Worm (Caenorhabditis elegans) whole organism, L1 larva: ENCODE measurements around the gene R02D3.8.
A peak's percentile ranks its signal among the peaks of the same experiment; 100 is the strongest.

Source experiments
- C04F5.9 ChIP-seq: sonication (generic microtip); optimal IDR thresholded peaks from 2 replicates; lab custom pipeline; 2016; ENCODE audit warnings: missing genetic modification characterization, missing compliant biosample characterization
- C34B4.2 ChIP-seq: sonication (generic microtip); optimal IDR thresholded peaks from 2 replicates; lab custom pipeline; 2017; ENCODE audit warnings: mild to moderate bottlenecking, missing genetic modification characterization, missing compliant biosample characterization
- F16B12.6 ChIP-seq: fragments of 150-350 bp; optimal IDR thresholded peaks from 2 replicates; lab custom pipeline; 2014; ENCODE audit warnings: missing biosample characterization, missing genetic modification characterization
- alr-1 ChIP-seq: fragments of 200-800 bp; sonication (Bioruptor generic); optimal IDR thresholded peaks from 2 replicates; lab custom pipeline; 2018; ENCODE audit warnings: borderline replicate concordance, mild to moderate bottlenecking, missing genetic modification characterization, missing compliant biosample characterization
- aly-2 ChIP-seq: fragments of 150-350 bp; optimal IDR thresholded peaks from 2 replicates; lab custom pipeline; 2014; ENCODE audit warnings: missing biosample characterization, missing genetic modification characterization
- blmp-1 ChIP-seq: fragments of 150-350 bp; optimal IDR thresholded peaks from 2 replicates; lab custom pipeline; 2014; ENCODE audit warnings: missing biosample characterization, missing genetic modification characterization
- ceh-63 ChIP-seq: fragments of 200-800 bp; sonication (Bioruptor generic); optimal IDR thresholded peaks from 2 replicates; lab custom pipeline; 2018; ENCODE audit warnings: mild to moderate bottlenecking, missing genetic modification characterization, missing compliant biosample characterization
- ceh-8 ChIP-seq: fragments of 200-800 bp; sonication (Bioruptor generic); optimal IDR thresholded peaks from 2 replicates; lab custom pipeline; 2018; ENCODE audit warnings: mild to moderate bottlenecking, missing genetic modification characterization, moderate library complexity, missing compliant biosample characterization
- ceh-88 ChIP-seq: fragments of 200-800 bp; sonication (Bioruptor generic); IDR thresholded peaks from 2 replicates; pipeline ENCODE4 v1.3.6; 2022; ENCODE audit warnings: missing genetic modification characterization, missing compliant biosample characterization
- dpl-1 ChIP-seq, 3 experiments: fragments of 150-350 bp in 2 of 3; sonication (generic microtip) in 1 of 3; optimal IDR thresholded peaks; 2 replicates each; lab custom pipeline; 2014 to 2017; ENCODE audit warnings: missing biosample characterization in 3 of 3, missing genetic modification characterization in 3 of 3, missing genetic modification reagents in 3 of 3
- efl-1 ChIP-seq, 4 experiments: fragments of 150-350 bp; optimal IDR thresholded peaks in 3 of 4; peaks in 1 of 4; 1 replicate in 1 of 4; 2 replicates in 3 of 4; lab custom pipeline; 2014; ENCODE audit warnings: missing biosample characterization in 2 of 4, missing genetic modification characterization in 2 of 4, missing genetic modification reagents in 2 of 4
- egl-27 ChIP-seq, 2 experiments: fragments of 150-350 bp in 1 of 2; sonication (generic microtip); optimal IDR thresholded peaks; 3 replicates each; lab custom pipeline; 2017 to 2018; ENCODE audit warnings: missing biosample characterization in 2 of 2, missing genetic modification characterization in 2 of 2, missing genetic modification reagents in 2 of 2
- ets-5 ChIP-seq: fragments of 200-800 bp; sonication (Bioruptor generic); IDR thresholded peaks from 2 replicates; pipeline ENCODE4 v1.3.6; 2022; ENCODE audit warnings: missing genetic modification characterization, missing compliant biosample characterization
- fkh-10 ChIP-seq: sonication (generic microtip); optimal IDR thresholded peaks from 2 replicates; lab custom pipeline; 2017; ENCODE audit warnings: missing biosample characterization, missing genetic modification reagents, missing genetic modification characterization
- fkh-4 ChIP-seq: sonication (generic microtip); optimal IDR thresholded peaks from 2 replicates; lab custom pipeline; 2016; ENCODE audit warnings: missing compliant biosample characterization, missing genetic modification characterization, borderline replicate concordance
- hlh-17 ChIP-seq: fragments of 200-800 bp; sonication (Bioruptor generic); optimal IDR thresholded peaks from 2 replicates; lab custom pipeline; 2018; ENCODE audit warnings: missing genetic modification characterization, mild to moderate bottlenecking, missing compliant biosample characterization, moderate library complexity, borderline replicate concordance
- hlh-4 ChIP-seq: sonication (generic microtip); optimal IDR thresholded peaks from 2 replicates; lab custom pipeline; 2016; ENCODE audit warnings: mild to moderate bottlenecking, missing genetic modification characterization, missing compliant biosample characterization
- hpl-2 ChIP-seq: fragments of 150-350 bp; optimal IDR thresholded peaks from 2 replicates; lab custom pipeline; 2014; ENCODE audit warnings: missing biosample characterization, missing genetic modification reagents, missing genetic modification characterization
- irx-1 ChIP-seq: sonication (generic microtip); optimal IDR thresholded peaks from 2 replicates; lab custom pipeline; 2016; ENCODE audit warnings: missing genetic modification characterization, missing compliant biosample characterization
- jun-1 ChIP-seq: fragments of 150-350 bp; optimal IDR thresholded peaks from 2 replicates; lab custom pipeline; 2014; ENCODE audit warnings: missing biosample characterization, missing genetic modification reagents, missing genetic modification characterization
- lin-14 ChIP-seq: fragments of 200-800 bp; sonication (Bioruptor generic); optimal IDR thresholded peaks from 2 replicates; lab custom pipeline; 2018; ENCODE audit warnings: mild to moderate bottlenecking, missing genetic modification characterization, moderate library complexity, missing compliant biosample characterization
- lin-39 ChIP-seq: fragments of 150-350 bp; optimal IDR thresholded peaks from 2 replicates; lab custom pipeline; 2014; ENCODE audit warnings: missing biosample characterization, missing genetic modification reagents, missing genetic modification characterization
- lsy-2 ChIP-seq, 2 experiments: fragments of 150-350 bp; optimal IDR thresholded peaks; 2 replicates each; lab custom pipeline; 2014; ENCODE audit warnings: missing biosample characterization in 2 of 2, missing genetic modification characterization in 2 of 2
- mef-2 ChIP-seq: fragments of 150-350 bp; optimal IDR thresholded peaks from 2 replicates; lab custom pipeline; 2014; ENCODE audit warnings: missing biosample characterization, missing genetic modification characterization
- mep-1 ChIP-seq: fragments of 150-350 bp; optimal IDR thresholded peaks from 2 replicates; lab custom pipeline; 2014; ENCODE audit warnings: missing biosample characterization, missing genetic modification characterization
- nhr-19 ChIP-seq: fragments of 200-800 bp; sonication (Bioruptor generic); conservative IDR thresholded peaks from 2 replicates; pipeline ENCODE4 v1.3.6; 2022; ENCODE audit warnings: missing genetic modification characterization, missing compliant biosample characterization
- nhr-237 ChIP-seq: fragments of 150-350 bp; optimal IDR thresholded peaks from 2 replicates; lab custom pipeline; 2014; ENCODE audit warnings: missing biosample characterization, missing genetic modification characterization
- nhr-47 ChIP-seq: sonication (generic microtip); optimal IDR thresholded peaks from 2 replicates; lab custom pipeline; 2016; ENCODE audit warnings: mild to moderate bottlenecking, missing genetic modification characterization, moderate library complexity, missing compliant biosample characterization
- nhr-71 ChIP-seq: sonication (generic microtip); optimal IDR thresholded peaks from 2 replicates; lab custom pipeline; 2016; ENCODE audit warnings: mild to moderate bottlenecking, missing genetic modification characterization, moderate library complexity, missing compliant biosample characterization
- nhr-77 ChIP-seq: fragments of 150-350 bp; optimal IDR thresholded peaks from 2 replicates; lab custom pipeline; 2014; ENCODE audit warnings: missing biosample characterization, missing genetic modification characterization
- nhr-90 ChIP-seq: sonication (generic microtip); optimal IDR thresholded peaks from 2 replicates; lab custom pipeline; 2016; ENCODE audit warnings: mild to moderate bottlenecking, missing genetic modification characterization, missing compliant biosample characterization; ENCODE audit not compliant: poor library complexity
- pag-3 ChIP-seq: sonication (generic microtip); optimal IDR thresholded peaks from 2 replicates; lab custom pipeline; 2017; ENCODE audit warnings: missing genetic modification characterization, mild to moderate bottlenecking, missing compliant biosample characterization, antibody characterized with exemption, borderline replicate concordance; ENCODE audit not compliant: insufficient read depth
- pax-3 ChIP-seq: fragments of 200-800 bp; sonication (Bioruptor generic); optimal IDR thresholded peaks from 2 replicates; lab custom pipeline; 2018; ENCODE audit warnings: mild to moderate bottlenecking, missing genetic modification characterization, moderate library complexity, missing compliant biosample characterization
- skn-1 ChIP-seq: fragments of 150-350 bp; optimal IDR thresholded peaks from 2 replicates; lab custom pipeline; 2014; ENCODE audit warnings: missing biosample characterization, missing genetic modification characterization
- snpc-4 ChIP-seq: fragments of 150-350 bp; optimal IDR thresholded peaks from 2 replicates; lab custom pipeline; 2014; ENCODE audit warnings: missing biosample characterization, missing genetic modification characterization
- snu-23 ChIP-seq: sonication (generic microtip); optimal IDR thresholded peaks from 2 replicates; lab custom pipeline; 2016; ENCODE audit warnings: missing genetic modification characterization, missing compliant biosample characterization
- sptf-1 ChIP-seq: fragments of 150-350 bp; optimal IDR thresholded peaks from 2 replicates; lab custom pipeline; 2014; ENCODE audit warnings: missing biosample characterization, missing genetic modification characterization
- sup-37 ChIP-seq: fragments of 200-800 bp; sonication (Bioruptor generic); optimal IDR thresholded peaks from 2 replicates; lab custom pipeline; 2018; ENCODE audit warnings: mild to moderate bottlenecking, missing genetic modification characterization, missing compliant biosample characterization
- swsn-7 ChIP-seq: sonication (generic microtip); optimal IDR thresholded peaks from 2 replicates; lab custom pipeline; 2016; ENCODE audit warnings: missing genetic modification characterization, missing compliant biosample characterization
- tbx-2 ChIP-seq: sonication (generic microtip); optimal IDR thresholded peaks from 2 replicates; lab custom pipeline; 2016; ENCODE audit warnings: missing genetic modification characterization, missing compliant biosample characterization
- unc-130 ChIP-seq: fragments of 150-350 bp; optimal IDR thresholded peaks from 2 replicates; lab custom pipeline; 2017; ENCODE audit warnings: missing biosample characterization, missing genetic modification characterization, inconsistent platforms
- unc-30 ChIP-seq: sonication (generic microtip); optimal IDR thresholded peaks from 2 replicates; lab custom pipeline; 2017; ENCODE audit warnings: missing biosample characterization, missing genetic modification characterization
- unc-98 ChIP-seq: fragments of 200-800 bp; sonication (Bioruptor generic); IDR thresholded peaks from 2 replicates; pipeline ENCODE4 v1.3.6; 2022; ENCODE audit warnings: missing genetic modification characterization, missing compliant biosample characterization
- vab-15 ChIP-seq: sonication (generic microtip); optimal IDR thresholded peaks from 2 replicates; lab custom pipeline; 2017; ENCODE audit warnings: missing genotype, mild to moderate bottlenecking, missing genetic modification characterization, missing compliant biosample characterization
- xbp-1 ChIP-seq: sonication (generic microtip); optimal IDR thresholded peaks from 2 replicates; lab custom pipeline; 2016; ENCODE audit warnings: missing genetic modification characterization, missing compliant biosample characterization
- zip-4 ChIP-seq: fragments of 200-800 bp; sonication (Bioruptor generic); optimal IDR thresholded peaks from 2 replicates; lab custom pipeline; 2018; ENCODE audit warnings: mild to moderate bottlenecking, missing genetic modification characterization, moderate library complexity, missing compliant biosample characterization

R02D3.8 gene

ce11 chrIV:274185-274584 lies 17.2 kb upstream of the R02D3.8 start, which contains the start of gene sma-10 (continued):
- TF ChIP-seq swsn-7 (tag; lab: Kevin White, UChicago): no peak
- no peak for TF ChIP-seq ets-5
- TF ChIP-seq nhr-71 (tag; lab: Kevin White, UChicago): peak; percentile 61
- TF ChIP-seq C04F5.9: no peak
- TF ChIP-seq aly-2 (tag; lab: Kevin White, UChicago): no peak
- TF ChIP-seq nhr-19 (GFP tag; lab: Robert Waterston, UW): peak; percentile 24; the same call in 1 of the 2 replicates
- no peak for TF ChIP-seq fkh-10
- no peak for TF ChIP-seq lin-39 (tag; lab: Kevin White, UChicago)
- no peak for TF ChIP-seq hlh-4 (tag; lab: Kevin White, UChicago)
- peak in 1 of 2 experiments; percentile 22 for TF ChIP-seq efl-1 (optimal IDR thresholded peaks at IDR 0.05; lab: Kevin White, UChicago)
- TF ChIP-seq efl-1 (GFP tag; optimal IDR thresholded peaks at IDR 0.05 in 1 of 2; lab: Kevin White, UChicago): peak in 1 of 2 experiments; percentile 32
- TF ChIP-seq unc-130 (tag; lab: Kevin White, UChicago): no peak
- TF ChIP-seq mef-2 (tag; lab: Kevin White, UChicago): no peak
- TF ChIP-seq zip-4: no peak
- peak; percentile 35 for TF ChIP-seq jun-1 (tag; lab: Kevin White, UChicago)
- TF ChIP-seq hpl-2 (GFP tag; lab: Kevin White, UChicago): no peak
- TF ChIP-seq unc-98 (GFP tag; lab: Robert Waterston, UW): no peak
- no peak for TF ChIP-seq egl-27 (tag; optimal IDR thresholded peaks at IDR 0.05; lab: Kevin White, UChicago)
- TF ChIP-seq sptf-1: no peak
- TF ChIP-seq blmp-1: peak; percentile 63
- TF ChIP-seq xbp-1 (tag; lab: Kevin White, UChicago): no peak
- no peak for TF ChIP-seq alr-1 (tag; lab: Kevin White, UChicago)
- TF ChIP-seq ceh-63 (GFP tag; lab: Kevin White, UChicago): no peak
- TF ChIP-seq hlh-17 (GFP tag; lab: Kevin White, UChicago): no peak
- no peak for TF ChIP-seq C34B4.2
- TF ChIP-seq nhr-47 (tag; lab: Kevin White, UChicago): no peak
- no peak for TF ChIP-seq skn-1 (tag; lab: Kevin White, UChicago)
- TF ChIP-seq nhr-90 (tag; lab: Kevin White, UChicago): peak; percentile 67
- peak; percentile 31 for TF ChIP-seq nhr-77 (tag; lab: Kevin White, UChicago)
- no peak for TF ChIP-seq vab-15
- TF ChIP-seq lin-14 (GFP tag; lab: Kevin White, UChicago): peak; percentile 68
- TF ChIP-seq lsy-2 (tag; optimal IDR thresholded peaks at IDR 0.05; lab: Kevin White, UChicago): peak in 1 of 2 experiments; percentile 62
- no peak for TF ChIP-seq snpc-4
- TF ChIP-seq sup-37: no peak
- TF ChIP-seq pax-3 (tag; lab: Kevin White, UChicago): no peak
- peak; percentile 1 for TF ChIP-seq tbx-2 (tag; lab: Kevin White, UChicago)
- peak; percentile 55 for TF ChIP-seq snu-23
- peak; percentile 28 for TF ChIP-seq mep-1 (tag; lab: Kevin White, UChicago)
- no peak for TF ChIP-seq fkh-4
- no peak for TF ChIP-seq nhr-237 (tag; lab: Kevin White, UChicago)
- no peak for TF ChIP-seq ceh-8 (GFP tag; lab: Kevin White, UChicago)

ce11 chrIV:273299-273698 lies 16.3 kb upstream of the R02D3.8 start, which contains the start of gene srh-282:
TSS of gene srh-282 (minus strand) at chrIV:273399.
- TF ChIP-seq nhr-77 (tag; lab: Kevin White, UChicago): no peak
- TF ChIP-seq pax-3 (tag; lab: Kevin White, UChicago): no peak
- no peak for TF ChIP-seq dpl-1 (GFP tag; optimal IDR thresholded peaks at IDR 0.05; lab: Kevin White, UChicago)
- TF ChIP-seq snu-23: no peak
- TF ChIP-seq F16B12.6 (tag; lab: Kevin White, UChicago): no peak
- TF ChIP-seq unc-30 (tag; lab: Kevin White, UChicago): no peak
- TF ChIP-seq blmp-1: no peak
- TF ChIP-seq lin-14 (GFP tag; lab: Kevin White, UChicago): no peak
- TF ChIP-seq irx-1: no peak
- TF ChIP-seq ceh-88 (GFP tag; lab: Robert Waterston, UW): no peak
- no peak for TF ChIP-seq alr-1 (tag; lab: Kevin White, UChicago)
- no peak for TF ChIP-seq pag-3 (tag; lab: Kevin White, UChicago)
- TF ChIP-seq nhr-71 (tag; lab: Kevin White, UChicago): no peak
- TF ChIP-seq sptf-1: no peak
- TF ChIP-seq ceh-8 (GFP tag; lab: Kevin White, UChicago): no peak
